Worm (Caenorhabditis elegans): Measurements from ENCODE around the gene F59D12.3.

Gene F59D12.3

DNA sequence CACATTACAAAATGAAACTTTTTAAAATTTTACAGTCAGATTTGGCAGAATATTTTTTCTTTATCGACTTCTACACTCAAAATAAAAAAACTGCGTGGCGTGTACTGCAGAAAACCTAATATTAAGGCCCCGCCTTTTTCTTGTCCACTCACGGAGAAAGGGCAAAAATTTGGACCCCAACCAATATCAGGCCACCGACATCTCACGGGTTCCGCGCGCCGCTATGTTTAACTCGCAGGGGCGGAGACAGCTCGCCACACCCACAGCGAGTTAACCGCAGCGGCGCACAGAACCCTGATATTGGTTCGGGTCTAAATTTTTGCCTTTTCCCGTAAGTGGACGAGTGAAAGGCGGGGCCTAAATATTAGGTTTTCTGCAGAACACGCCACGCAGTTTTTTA is 13.0 kb upstream of the F59D12.3 start:
- TF ChIP-seq ztf-23 (GFP tag; IDR thresholded peaks at IDR 0.05) (no peak), T22C8.4 (GFP tag; IDR thresholded peaks at IDR 0.05) (no peak), flt-1 (GFP tag; IDR thresholded peaks at IDR 0.05) (no peak), cog-1 (tag; optimal IDR thresholded peaks at IDR 0.05) (no peak), tab-1 (GFP tag; IDR thresholded peaks at IDR 0.05) (no peak), ztf-29 (GFP tag; IDR thresholded peaks at IDR 0.05) (no peak), ref-1 (GFP tag; conservative IDR thresholded peaks at IDR 0.05) (no peak), med-1 (GFP tag; optimal IDR thresholded peaks at IDR 0.05; ENCODE audit: insufficient read depth) (no peak), klf-2 (GFP tag; conservative IDR thresholded peaks at IDR 0.05) (no peak)

DNA sequence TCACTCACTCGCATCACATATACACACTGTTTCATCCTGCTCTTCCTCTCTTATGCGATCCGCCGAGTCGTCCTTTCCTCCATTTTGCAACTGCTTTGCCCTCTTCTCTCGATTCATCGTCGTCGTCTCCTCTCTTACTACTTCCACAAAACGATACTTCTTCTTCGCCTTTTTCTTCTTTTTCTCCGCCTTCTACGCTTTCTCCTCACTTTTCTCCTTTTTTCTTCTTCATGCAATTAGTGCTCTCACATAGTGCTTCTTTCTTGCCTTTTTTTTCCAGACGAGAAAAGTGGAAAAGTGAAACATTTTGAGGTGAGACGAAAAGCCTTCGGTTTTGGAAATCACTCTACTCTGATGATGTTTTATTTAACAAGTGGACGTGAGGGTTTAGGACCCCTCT is 8.8 kb upstream of the F59D12.3 start:
- no peak for TF ChIP-seq ref-1 (GFP tag; conservative IDR thresholded peaks at IDR 0.05)
- no peak for TF ChIP-seq ztf-23 (GFP tag; IDR thresholded peaks at IDR 0.05)
- TF ChIP-seq klf-2 (GFP tag; conservative IDR thresholded peaks at IDR 0.05) = no peak
- TF ChIP-seq med-1 (GFP tag; optimal IDR thresholded peaks at IDR 0.05; ENCODE audit: insufficient read depth) = no peak
- TF ChIP-seq ztf-29 (GFP tag; IDR thresholded peaks at IDR 0.05) = no peak
- TF ChIP-seq flt-1 (GFP tag; IDR thresholded peaks at IDR 0.05) = no peak
- TF ChIP-seq T22C8.4 (GFP tag; IDR thresholded peaks at IDR 0.05) = no peak
- TF ChIP-seq cog-1 (tag; optimal IDR thresholded peaks at IDR 0.05) = no peak
- TF ChIP-seq tab-1 (GFP tag; IDR thresholded peaks at IDR 0.05) = no peak

DNA sequence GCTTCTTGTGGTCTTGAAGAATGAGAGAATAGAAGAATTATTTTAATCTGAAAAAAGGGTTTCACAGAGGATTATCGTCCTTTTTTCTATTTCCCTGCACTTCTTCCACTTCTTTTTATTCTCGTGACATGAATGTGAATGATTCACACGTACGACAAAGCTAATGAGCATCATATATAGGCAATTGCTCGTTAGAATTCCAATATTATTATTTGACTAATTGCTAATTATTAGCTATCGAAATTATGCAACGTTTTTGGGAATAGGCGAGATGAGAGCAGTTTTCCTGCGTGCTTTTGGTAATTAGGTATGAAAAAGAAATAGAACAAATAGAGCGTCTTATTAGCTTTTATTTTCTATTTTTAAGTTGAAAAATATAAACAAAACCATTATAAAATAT is 7.0 kb upstream of the F59D12.3 start:
- no peak for TF ChIP-seq klf-2 (GFP tag; conservative IDR thresholded peaks at IDR 0.05)
- no peak for TF ChIP-seq med-1 (GFP tag; optimal IDR thresholded peaks at IDR 0.05; ENCODE audit: insufficient read depth)
- no peak for TF ChIP-seq ref-1 (GFP tag; conservative IDR thresholded peaks at IDR 0.05)
- TF ChIP-seq flt-1 (GFP tag; IDR thresholded peaks at IDR 0.05) = no peak
- no peak for TF ChIP-seq ztf-23 (GFP tag; IDR thresholded peaks at IDR 0.05)
- TF ChIP-seq T22C8.4 (GFP tag; IDR thresholded peaks at IDR 0.05) = no peak
- no peak for TF ChIP-seq tab-1 (GFP tag; IDR thresholded peaks at IDR 0.05)
- no peak for TF ChIP-seq ztf-29 (GFP tag; IDR thresholded peaks at IDR 0.05)
- TF ChIP-seq cog-1 (tag; optimal IDR thresholded peaks at IDR 0.05) = no peak

DNA sequence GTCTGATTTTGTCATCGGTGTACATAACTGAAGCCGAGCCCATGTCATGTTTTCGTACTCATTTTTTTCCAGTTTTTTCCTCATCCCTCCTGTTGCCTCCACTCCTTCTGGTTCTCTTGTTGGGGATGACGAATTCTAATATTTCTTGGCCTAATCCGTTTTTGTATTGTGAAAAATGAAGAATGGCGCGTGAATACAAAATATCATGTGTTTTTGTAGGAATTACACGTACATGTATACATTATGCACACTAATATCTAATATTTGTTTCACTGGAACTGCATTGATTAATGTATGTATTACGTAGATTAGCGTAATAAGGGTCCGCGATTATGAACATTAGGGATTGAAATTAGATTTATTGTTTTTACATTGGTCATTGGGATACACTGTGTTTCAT is 4.9 kb upstream of the F59D12.3 start:
- no peak for TF ChIP-seq tab-1 (GFP tag; IDR thresholded peaks at IDR 0.05)
- no peak for TF ChIP-seq T22C8.4 (GFP tag; IDR thresholded peaks at IDR 0.05)
- no peak for TF ChIP-seq ref-1 (GFP tag; conservative IDR thresholded peaks at IDR 0.05)
- TF ChIP-seq ztf-23 (GFP tag; IDR thresholded peaks at IDR 0.05) = no peak
- TF ChIP-seq klf-2 (GFP tag; conservative IDR thresholded peaks at IDR 0.05) = no peak
- TF ChIP-seq flt-1 (GFP tag; IDR thresholded peaks at IDR 0.05) = no peak
- TF ChIP-seq cog-1 (tag; optimal IDR thresholded peaks at IDR 0.05) = no peak
- no peak for TF ChIP-seq ztf-29 (GFP tag; IDR thresholded peaks at IDR 0.05)
- TF ChIP-seq med-1 (GFP tag; optimal IDR thresholded peaks at IDR 0.05; ENCODE audit: insufficient read depth) = no peak

DNA sequence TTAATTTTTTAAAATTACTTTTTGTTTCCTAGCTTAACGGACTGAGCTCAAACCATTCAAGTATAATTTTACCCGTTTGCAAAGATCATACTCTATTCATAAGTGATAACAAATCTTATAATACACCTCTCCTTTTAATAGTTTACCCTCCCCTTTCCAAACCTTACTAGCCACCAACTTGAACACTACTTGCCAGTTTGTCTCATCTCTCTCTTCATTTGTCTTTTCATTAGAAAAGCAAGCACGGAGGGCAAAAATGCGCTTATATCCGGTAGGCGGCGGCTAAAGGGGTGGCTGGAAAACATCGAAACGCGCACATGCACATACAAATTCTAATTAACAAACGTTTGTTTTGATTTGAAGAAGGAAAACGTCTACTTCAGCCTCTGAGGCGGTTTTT is 4.2 kb upstream of the F59D12.3 start:
- TF ChIP-seq cog-1 (tag; optimal IDR thresholded peaks at IDR 0.05) (no peak), flt-1 (GFP tag; IDR thresholded peaks at IDR 0.05) (no peak), ztf-29 (GFP tag; IDR thresholded peaks at IDR 0.05) (no peak), tab-1 (GFP tag; IDR thresholded peaks at IDR 0.05) (no peak), T22C8.4 (GFP tag; IDR thresholded peaks at IDR 0.05) (no peak)

DNA sequence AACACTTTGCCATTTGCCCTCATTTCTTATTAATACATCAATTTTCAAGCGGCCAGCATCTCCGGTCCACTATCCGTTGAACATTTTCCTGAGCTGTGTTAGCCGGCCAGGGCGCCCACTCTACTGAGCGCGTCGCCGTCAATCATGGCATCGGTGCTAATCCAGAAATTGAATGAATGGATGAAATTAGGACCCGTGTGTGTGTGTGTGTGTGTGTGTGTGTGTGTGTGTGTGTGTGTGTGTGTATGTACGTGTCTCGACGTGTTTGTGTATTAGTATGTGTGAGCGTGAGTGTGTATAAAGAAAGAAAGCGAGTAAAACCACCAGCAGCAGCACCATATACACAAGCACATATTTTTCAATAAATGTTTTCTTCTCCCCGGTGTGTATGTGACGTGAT is 2.4 kb upstream of the F59D12.3 start:
- TF ChIP-seq klf-2 (GFP tag; conservative IDR thresholded peaks at IDR 0.05) (no peak), ztf-29 (GFP tag; IDR thresholded peaks at IDR 0.05) (no peak), cog-1 (tag; optimal IDR thresholded peaks at IDR 0.05) (no peak), tab-1 (GFP tag; IDR thresholded peaks at IDR 0.05) (no peak), T22C8.4 (GFP tag; IDR thresholded peaks at IDR 0.05) (no peak), flt-1 (GFP tag; IDR thresholded peaks at IDR 0.05) (no peak), ztf-23 (GFP tag; IDR thresholded peaks at IDR 0.05) (no peak), ref-1 (GFP tag; conservative IDR thresholded peaks at IDR 0.05) (no peak)

DNA sequence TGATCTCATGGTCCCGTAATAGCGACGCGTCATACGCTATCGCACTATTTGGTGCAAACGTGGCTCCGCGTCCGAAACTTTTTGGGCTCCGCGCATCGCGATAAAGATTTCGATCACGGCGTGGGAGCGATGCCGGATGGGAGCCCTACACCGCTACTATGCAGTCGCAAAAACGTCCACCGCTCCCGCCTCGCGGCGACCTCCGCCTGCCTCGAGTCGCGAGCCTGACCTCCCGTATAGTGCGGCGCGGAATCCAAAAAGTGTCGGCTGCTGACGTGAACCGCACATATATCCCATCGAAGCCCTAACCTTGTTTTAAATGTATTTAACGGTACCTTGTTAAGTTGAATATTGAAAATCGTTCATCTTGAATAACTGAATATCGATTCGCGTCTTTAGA is 341 bp downstream of the F59D12.3 start:
- TF ChIP-seq med-1 (GFP tag; optimal IDR thresholded peaks at IDR 0.05; ENCODE audit: insufficient read depth) (no peak), flt-1 (GFP tag; IDR thresholded peaks at IDR 0.05) (no peak), ztf-29 (GFP tag; IDR thresholded peaks at IDR 0.05) (no peak), klf-2 (GFP tag; conservative IDR thresholded peaks at IDR 0.05) (no peak), cog-1 (tag; optimal IDR thresholded peaks at IDR 0.05) (no peak), T22C8.4 (GFP tag; IDR thresholded peaks at IDR 0.05) (no peak), ztf-23 (GFP tag; IDR thresholded peaks at IDR 0.05) (no peak), tab-1 (GFP tag; IDR thresholded peaks at IDR 0.05) (no peak), ref-1 (GFP tag; conservative IDR thresholded peaks at IDR 0.05) (no peak)

DNA sequence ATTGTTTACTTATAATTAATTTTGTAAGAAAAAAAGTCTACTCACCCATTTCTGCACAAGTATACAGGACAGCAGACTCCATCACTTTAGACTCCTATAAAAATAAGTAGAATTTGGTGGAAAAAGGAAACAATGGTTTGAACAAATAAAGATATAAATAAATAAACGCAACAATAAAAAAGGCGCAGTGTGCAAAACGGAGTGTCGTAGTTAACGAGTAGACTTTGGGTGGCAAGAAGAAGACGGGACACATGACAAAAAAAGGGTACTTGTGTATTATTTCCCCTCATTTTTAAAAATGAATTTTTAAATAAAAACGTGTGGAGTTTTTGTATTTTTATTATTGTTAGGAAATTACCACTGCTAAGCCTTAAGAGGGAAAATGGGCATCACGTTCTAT is 3.5 kb downstream of the F59D12.3 start, which contains the start of gene F59D12.5:
Gene F59D12.5, minus strand, starts transcription at position 94 of the 400 bp plus-strand sequence.
- TF ChIP-seq ztf-29 (GFP tag; IDR thresholded peaks at IDR 0.05) (no peak), ztf-23 (GFP tag; IDR thresholded peaks at IDR 0.05) (no peak), klf-2 (GFP tag; conservative IDR thresholded peaks at IDR 0.05) (no peak), cog-1 (tag; optimal IDR thresholded peaks at IDR 0.05) (no peak), flt-1 (GFP tag; IDR thresholded peaks at IDR 0.05) (no peak), med-1 (GFP tag; optimal IDR thresholded peaks at IDR 0.05; ENCODE audit: insufficient read depth) (no peak), tab-1 (GFP tag; IDR thresholded peaks at IDR 0.05) (no peak), T22C8.4 (GFP tag; IDR thresholded peaks at IDR 0.05) (no peak), ref-1 (GFP tag; conservative IDR thresholded peaks at IDR 0.05) (no peak)

DNA sequence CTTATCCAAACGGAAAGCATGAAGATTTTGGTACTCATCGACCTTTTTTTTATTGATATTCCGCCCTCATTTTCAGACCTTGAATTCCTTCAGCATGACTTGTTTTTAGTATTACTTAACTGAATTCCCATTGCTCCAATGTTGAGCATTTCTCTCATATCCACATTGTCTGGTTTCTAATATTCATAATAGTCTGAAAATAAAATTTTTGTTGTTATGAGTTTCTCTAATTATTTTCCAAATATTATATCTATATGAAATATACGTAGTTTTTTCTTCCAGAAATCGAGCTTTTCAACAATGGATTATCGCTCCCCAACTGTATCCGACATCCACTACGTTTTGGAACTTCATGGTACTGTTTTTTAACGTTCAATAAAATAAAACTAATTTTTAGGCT is 8.1 kb downstream of the F59D12.3 start, which contains the start of gene H08J19.1:
Gene H08J19.1, plus strand, starts transcription at position 301 of the 400 bp plus-strand sequence.
- TF ChIP-seq ztf-29 (GFP tag; IDR thresholded peaks at IDR 0.05) (no peak), tab-1 (GFP tag; IDR thresholded peaks at IDR 0.05) (no peak), flt-1 (GFP tag; IDR thresholded peaks at IDR 0.05) (no peak), T22C8.4 (GFP tag; IDR thresholded peaks at IDR 0.05) (no peak), ztf-23 (GFP tag; IDR thresholded peaks at IDR 0.05) (no peak), ref-1 (GFP tag; conservative IDR thresholded peaks at IDR 0.05) (no peak), cog-1 (tag; optimal IDR thresholded peaks at IDR 0.05) (no peak), klf-2 (GFP tag; conservative IDR thresholded peaks at IDR 0.05) (no peak), med-1 (GFP tag; optimal IDR thresholded peaks at IDR 0.05; ENCODE audit: insufficient read depth) (no peak)

DNA sequence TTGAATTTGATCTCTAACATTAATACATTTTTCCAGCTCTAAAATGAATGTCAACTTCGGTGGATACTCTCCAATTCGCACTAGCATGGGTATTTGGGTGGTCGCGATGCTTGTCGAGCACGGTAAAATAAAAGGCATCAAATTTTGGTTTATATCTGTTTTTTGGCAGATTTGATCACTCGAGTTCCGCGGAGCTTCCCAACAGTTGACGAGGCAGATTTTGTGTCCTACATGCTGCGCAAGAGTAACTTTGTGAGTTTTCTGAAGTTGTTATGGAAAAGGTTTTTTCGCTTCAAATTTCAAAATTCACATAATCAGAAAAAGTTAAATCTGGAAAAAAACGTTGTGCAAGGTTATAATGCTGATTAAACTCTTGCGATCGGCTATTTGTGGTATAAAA is 9.4 kb downstream of the F59D12.3 start:
- TF ChIP-seq ztf-29 (GFP tag; IDR thresholded peaks at IDR 0.05) = no peak

Measured in whole organism, midembryonic.